Fruit fly (Drosophila melanogaster) whole organism, embryonic: ENCODE data around the gene CG34039.

Experiments used
- Awh ChIP-seq: fragments of 200-800 bp; sonication (Bioruptor generic); IDR thresholded peaks from 2 replicates; pipeline ENCODE4, ENCODE4 v1.3.6; 2022; ENCODE audit warnings: missing biosample characterization, missing genetic modification characterization
- B-H1 ChIP-seq: fragments of 200-800 bp; sonication (Bioruptor generic); IDR thresholded peaks from 3 replicates; pipeline ENCODE4 v1.3.6; 2022; ENCODE audit warnings: missing biosample characterization, missing genetic modification characterization
- CG13296 ChIP-seq: fragments of 200-800 bp; sonication (Bioruptor generic); optimal IDR thresholded peaks from 3 replicates; lab custom pipeline; 2018; ENCODE audit warnings: missing biosample characterization, mild to moderate bottlenecking, missing genetic modification characterization
- CG15073 ChIP-seq: fragments of 200-800 bp; sonication (Bioruptor generic); optimal IDR thresholded peaks from 2 replicates; lab custom pipeline; 2016; ENCODE audit warnings: missing biosample characterization, missing genetic modification characterization
- CG15269 ChIP-seq: fragments of 200-800 bp; sonication (Bioruptor generic); optimal IDR thresholded peaks from 2 replicates; lab custom pipeline; 2018; ENCODE audit warnings: missing biosample characterization, mild to moderate bottlenecking, missing genetic modification characterization, moderate library complexity
- CG16813 ChIP-seq: fragments of 200-800 bp; sonication (Bioruptor generic); IDR thresholded peaks from 3 replicates; pipeline ENCODE4 v1.3.6; 2022; ENCODE audit warnings: missing biosample characterization, missing genetic modification characterization; ENCODE audit not compliant: partially characterized antibody
- CG18011 ChIP-seq: fragments of 200-800 bp; sonication (Bioruptor generic); optimal IDR thresholded peaks from 2 replicates; lab custom pipeline; 2017; ENCODE audit warnings: missing biosample characterization, missing genetic modification characterization, mild to moderate bottlenecking, moderate library complexity, missing genotype
- CG18619 ChIP-seq: fragments of 200-800 bp; sonication (Bioruptor generic); optimal IDR thresholded peaks from 3 replicates; lab custom pipeline; 2017; ENCODE audit warnings: missing biosample characterization, mild to moderate bottlenecking, missing genetic modification characterization
- CG2875 ChIP-seq: fragments of 200-800 bp; sonication (Bioruptor generic); optimal IDR thresholded peaks from 2 replicates; lab custom pipeline; 2017; ENCODE audit warnings: missing biosample characterization, mild to moderate bottlenecking, missing genetic modification characterization, missing genetic modification reagents
- CG3407 ChIP-seq: fragments of 200-800 bp; sonication (Bioruptor generic); optimal IDR thresholded peaks from 2 replicates; lab custom pipeline; 2018; ENCODE audit warnings: missing biosample characterization, mild to moderate bottlenecking, missing genetic modification characterization
- CG34422 ChIP-seq: fragments of 200-800 bp; sonication (Bioruptor generic); IDR thresholded peaks from 3 replicates; pipeline ENCODE4 v1.3.6; 2022; ENCODE audit warnings: missing biosample characterization, missing genetic modification characterization
- CG4617 ChIP-seq: fragments of 200-800 bp; sonication (Bioruptor generic); optimal IDR thresholded peaks from 3 replicates; lab custom pipeline; 2016; ENCODE audit warnings: missing biosample characterization, missing genetic modification characterization, borderline replicate concordance
- CG4730 ChIP-seq: fragments of 200-800 bp; sonication (Bioruptor generic); IDR thresholded peaks from 2 replicates; pipeline ENCODE4 v1.3.6; 2022; ENCODE audit warnings: missing biosample characterization, missing genetic modification characterization
- CG5180 ChIP-seq: fragments of 200-800 bp; sonication (Bioruptor generic); optimal IDR thresholded peaks from 3 replicates; lab custom pipeline; 2017; ENCODE audit warnings: missing biosample characterization, missing genetic modification characterization, mild to moderate bottlenecking, moderate library complexity, missing genetic modification reagents
- CG6683 ChIP-seq: fragments of 200-800 bp; sonication (Bioruptor generic); optimal IDR thresholded peaks from 2 replicates; lab custom pipeline; 2017; ENCODE audit warnings: missing biosample characterization, mild to moderate bottlenecking, missing genetic modification characterization, missing genetic modification reagents
- CoRest ChIP-seq: fragments of 200-800 bp; sonication (Bioruptor generic); optimal IDR thresholded peaks from 3 replicates; lab custom pipeline; 2018; ENCODE audit warnings: missing biosample characterization, mild to moderate bottlenecking, missing genetic modification characterization, moderate library complexity
- D19B ChIP-seq: fragments of 200-800 bp; sonication (Bioruptor generic); optimal IDR thresholded peaks from 2 replicates; lab custom pipeline; 2017; ENCODE audit warnings: missing biosample characterization, mild to moderate bottlenecking, missing genetic modification characterization
- Dll ChIP-seq: fragments of 200-800 bp; sonication (Bioruptor generic); IDR thresholded peaks from 4 replicates; pipeline ENCODE4 v1.3.6; 2022; ENCODE audit warnings: missing biosample characterization, missing genetic modification characterization; ENCODE audit not compliant: partially characterized antibody
- HHEX ChIP-seq: fragments of 200-800 bp; sonication (Bioruptor generic); optimal IDR thresholded peaks from 3 replicates; lab custom pipeline; 2017; ENCODE audit warnings: missing biosample characterization, mild to moderate bottlenecking, missing genetic modification characterization, missing genetic modification reagents
- Lim3 ChIP-seq: fragments of 200-800 bp; sonication (Bioruptor generic); IDR thresholded peaks from 2 replicates; pipeline ENCODE4 v1.3.6; 2022; ENCODE audit warnings: missing biosample characterization, missing genetic modification characterization
- Med ChIP-seq: fragments of 200-800 bp; sonication (Bioruptor generic); peaks from one replicate; lab custom pipeline; 2016; ENCODE audit warnings: missing biosample characterization, missing genetic modification characterization, mild to moderate bottlenecking, inconsistent platforms, moderate library complexity
- NFAT ChIP-seq: fragments of 200-800 bp; sonication (Bioruptor generic); IDR thresholded peaks from 2 replicates; pipeline ENCODE4 v1.3.6; 2022; ENCODE audit warnings: missing biosample characterization, missing genetic modification characterization
- Pdp1 ChIP-seq, 2 experiments: fragments of 200-800 bp; sonication (Bioruptor generic); optimal IDR thresholded peaks; 3 replicates each; lab custom pipeline; 2016; ENCODE audit warnings: missing biosample characterization in 2 of 2, missing genetic modification characterization in 2 of 2, mild to moderate bottlenecking in 1 of 2, moderate library complexity in 1 of 2
- Poxn ChIP-seq: fragments of 200-800 bp; sonication (Bioruptor generic); IDR thresholded peaks from 2 replicates; pipeline ENCODE4 v1.3.6; 2022; ENCODE audit warnings: missing biosample characterization, missing genetic modification characterization
- Sry-β ChIP-seq: fragments of 200-800 bp; sonication (Bioruptor generic); optimal IDR thresholded peaks from 2 replicates; lab custom pipeline; 2018; ENCODE audit warnings: missing biosample characterization, mild to moderate bottlenecking, missing genetic modification characterization, moderate library complexity
- Stat92E ChIP-seq, 3 experiments: fragments of >200 bp in 2 of 3; fragments of 200-800 bp in 1 of 3; sonication (Bioruptor generic) in 1 of 3; optimal IDR thresholded peaks; 2 replicates each; lab custom pipeline; 2017 to 2019; ENCODE audit warnings: missing biosample characterization in 3 of 3, missing genetic modification characterization in 3 of 3, mild to moderate bottlenecking in 1 of 3, moderate library complexity in 1 of 3
- abd-A ChIP-seq: fragments of 200-800 bp; sonication (Bioruptor generic); optimal IDR thresholded peaks from 3 replicates; lab custom pipeline; 2019; ENCODE audit warnings: missing biosample characterization, mild to moderate bottlenecking, missing genetic modification characterization, moderate library complexity
- btn ChIP-seq: fragments of 200-800 bp; sonication (Bioruptor generic); optimal IDR thresholded peaks from 2 replicates; lab custom pipeline; 2016; ENCODE audit warnings: missing biosample characterization, missing genetic modification characterization
- cad ChIP-seq: fragments of >200 bp; optimal IDR thresholded peaks from 2 replicates; lab custom pipeline; 2017; ENCODE audit warnings: missing biosample characterization, missing genetic modification characterization
- cg ChIP-seq: fragments of 200-800 bp; sonication (Bioruptor generic); optimal IDR thresholded peaks from 3 replicates; lab custom pipeline; 2019; ENCODE audit warnings: missing biosample characterization, mild to moderate bottlenecking, missing genetic modification characterization, moderate library complexity
- chm ChIP-seq: fragments of 200-800 bp; sonication (Bioruptor generic); IDR thresholded peaks from 2 replicates; pipeline ENCODE4 v1.3.6; 2022; ENCODE audit warnings: missing biosample characterization, missing genetic modification characterization
- crol ChIP-seq: fragments of 200-800 bp; sonication (Bioruptor generic); IDR thresholded peaks from 2 replicates; pipeline ENCODE4 v1.3.6; 2022; ENCODE audit warnings: missing biosample characterization, missing genetic modification characterization
- dati ChIP-seq: fragments of 200-800 bp; sonication (Bioruptor generic); IDR thresholded peaks from 2 replicates; pipeline ENCODE4 v1.3.6; 2022; ENCODE audit warnings: missing biosample characterization, missing genetic modification characterization
- gce ChIP-seq: fragments of 200-800 bp; sonication (Bioruptor generic); IDR thresholded peaks from 3 replicates; pipeline ENCODE4 v1.3.6; 2022; ENCODE audit warnings: missing biosample characterization, missing genetic modification characterization
- gcm ChIP-seq: fragments of 200-800 bp; sonication (Bioruptor generic); optimal IDR thresholded peaks from 2 replicates; lab custom pipeline; 2019; ENCODE audit warnings: missing biosample characterization, mild to moderate bottlenecking, missing genetic modification characterization, moderate library complexity
- gem ChIP-seq: fragments of 200-800 bp; sonication (Bioruptor generic); optimal IDR thresholded peaks from 2 replicates; lab custom pipeline; 2019; ENCODE audit warnings: missing biosample characterization, mild to moderate bottlenecking, missing genetic modification characterization, moderate library complexity
- hth ChIP-seq: fragments of >200 bp; optimal IDR thresholded peaks from 2 replicates; lab custom pipeline; 2017; ENCODE audit warnings: inconsistent platforms
- lbe ChIP-seq: fragments of 200-800 bp; sonication (Bioruptor generic); optimal IDR thresholded peaks from 2 replicates; lab custom pipeline; 2016; ENCODE audit warnings: missing biosample characterization, mild to moderate bottlenecking, missing genetic modification characterization
- oc ChIP-seq: fragments of 200-800 bp; sonication (Bioruptor generic); optimal IDR thresholded peaks from 2 replicates; lab custom pipeline; 2018; ENCODE audit warnings: missing biosample characterization, mild to moderate bottlenecking, missing genetic modification characterization, moderate library complexity
- pnt ChIP-seq: fragments of 200-800 bp; sonication (Bioruptor generic); optimal IDR thresholded peaks from 3 replicates; lab custom pipeline; 2016; ENCODE audit warnings: missing biosample characterization, missing genetic modification characterization
- salm ChIP-seq: fragments of 200-800 bp; sonication (Bioruptor generic); optimal IDR thresholded peaks from 2 replicates; lab custom pipeline; 2018; ENCODE audit warnings: missing biosample characterization, mild to moderate bottlenecking, missing genetic modification characterization
- sd ChIP-seq: fragments of 200-800 bp; sonication (Bioruptor generic); optimal IDR thresholded peaks from 3 replicates; lab custom pipeline; 2018; ENCODE audit warnings: missing biosample characterization, mild to moderate bottlenecking, missing genetic modification characterization, moderate library complexity
- sens ChIP-seq: fragments of 200-800 bp; sonication (Bioruptor generic); peaks from one replicate; lab custom pipeline; 2016; ENCODE audit warnings: missing biosample characterization, missing genetic modification characterization
- sr ChIP-seq: fragments of 200-800 bp; sonication (Bioruptor generic); IDR thresholded peaks from 3 replicates; pipeline ENCODE4 v1.3.6; 2022; ENCODE audit warnings: missing biosample characterization, missing genetic modification characterization
- z ChIP-seq: fragments of 200-800 bp; sonication (Bioruptor generic); IDR thresholded peaks from 3 replicates; pipeline ENCODE4 v1.3.6; 2022; ENCODE audit warnings: missing biosample characterization, missing genetic modification characterization
- zfh2 ChIP-seq: fragments of 200-800 bp; sonication (Bioruptor generic); optimal IDR thresholded peaks from 2 replicates; lab custom pipeline; 2016; ENCODE audit warnings: missing biosample characterization, missing genetic modification characterization

CG34039 gene

dm6 chr3L:14550839-14551415 lies 8.9 kb upstream of the CG34039 start, which contains the start of gene Gbs-70E (continued):
- TF ChIP-seq CG15269 (tag; lab: Kevin White, UChicago) (peak; percentile 93), Sry-β (GFP tag; lab: Kevin White, UChicago) (no peak), Lim3 (0 out of 2 replicates have a peak, but pooled peaks have one; percentile 52), HHEX (peak; percentile 88), gem (peak; percentile 96), B-H1 (GFP tag; lab: Robert Waterston, UW) (peak; percentile 88; the same call in 2 of the 3 replicates), Poxn (GFP tag; lab: Robert Waterston, UW) (peak; percentile 60; the same call in 1 of the 2 replicates), Dll (GFP tag; lab: Robert Waterston, UW) (peak; percentile 52; the same call in 1 of the 4 replicates), CG5180 (GFP tag; lab: Kevin White, UChicago) (peak; percentile 82), Stat92E (GFP tag; optimal IDR thresholded peaks at IDR 0.05; lab: Kevin White, UChicago) (peak in 1 of 3 experiments; percentile 98), CoRest (tag; lab: Kevin White, UChicago) (peak; percentile 94), CG6683 (GFP tag; lab: Kevin White, UChicago) (peak; percentile 67), cad (GFP tag; lab: Kevin White, UChicago) (no peak), btn (GFP tag; lab: Kevin White, UChicago) (peak; percentile 79), CG4730 (peak; percentile 86; the same call in 1 of the 2 replicates), NFAT (GFP tag; lab: Robert Waterston, UW) (peak; percentile 75; the same call in 1 of the 2 replicates), CG13296 (peak; percentile 94), lbe (GFP tag; lab: Kevin White, UChicago) (peak; percentile 94), D19B (peak; percentile 80), CG16813 (no peak), hth (lab: Kevin White, UChicago) (no peak), CG2875 (GFP tag; lab: Kevin White, UChicago) (peak; percentile 86), zfh2 (GFP tag; lab: Kevin White, UChicago) (peak; percentile 80), CG4617 (peak; percentile 83)
- TF ChIP-seq, all 482 proteins: peak for 429

- no peak for TF ChIP-seq CG18011
- peak; percentile 16 for TF ChIP-seq Med (GFP tag; lab: Kevin White, UChicago)
- TF ChIP-seq gce (GFP tag; lab: Robert Waterston, UW), result no peak
- no peak for TF ChIP-seq CG3407
- TF ChIP-seq z (GFP tag; lab: Robert Waterston, UW), result peak; percentile 93
- TF ChIP-seq pnt (GFP tag; lab: Kevin White, UChicago), result no peak
- no peak for TF ChIP-seq CG18619 (GFP tag; lab: Kevin White, UChicago)
- no peak for TF ChIP-seq chm (GFP tag; lab: Robert Waterston, UW)
- no peak for TF ChIP-seq CG34422 (GFP tag; lab: Robert Waterston, UW)
- peak; percentile 95; the same call in 2 of the 3 replicates for TF ChIP-seq sr (GFP tag; lab: Robert Waterston, UW)
These were observed 8.2 kb upstream of the CG34039 start for dm6 chr3L:14551621-14552020.

dm6 chr3L:14552041-14552924 lies 7.5 kb upstream of the CG34039 start:
- peak; percentile 15 for TF ChIP-seq Med (GFP tag; lab: Kevin White, UChicago)
- peak; percentile 72 for TF ChIP-seq gcm
- TF ChIP-seq salm (tag; lab: Kevin White, UChicago), result peak; percentile 35
- no peak for TF ChIP-seq dati (GFP tag; lab: Robert Waterston, UW)
- TF ChIP-seq CG15073 (GFP tag; lab: Kevin White, UChicago), result no peak
- peak; percentile 69 for TF ChIP-seq crol (GFP tag; lab: Robert Waterston, UW)
- peak; percentile 82 for TF ChIP-seq oc (tag; lab: Kevin White, UChicago)
- peak; percentile 97 for TF ChIP-seq z (GFP tag; lab: Robert Waterston, UW)
- TF ChIP-seq sd (tag; lab: Kevin White, UChicago), result peak; percentile 42
- TF ChIP-seq sens (GFP tag; lab: Kevin White, UChicago), result peak; percentile 68
- TF ChIP-seq Pdp1 (GFP tag; optimal IDR thresholded peaks at IDR 0.05; lab: Kevin White, UChicago), result peak in 1 of 2 experiments; percentile 5
- TF ChIP-seq abd-A, result peak; percentile 23
- TF ChIP-seq Awh, result peak; percentile 93
- peak; percentile 45; the same call in 1 of the 3 replicates for TF ChIP-seq CG34422 (GFP tag; lab: Robert Waterston, UW)
- TF ChIP-seq cg (GFP tag; lab: Kevin White, UChicago), result peak; percentile 70
